Worm (Caenorhabditis elegans): ENCODE measurements around the gene srv-12.

- TF ChIP-seq pes-1 (GFP tag; IDR thresholded peaks at IDR 0.05) (no peak), hmbx-1 (tag; optimal IDR thresholded peaks at IDR 0.05) (no peak), hnd-1 (tag; optimal IDR thresholded peaks at IDR 0.05) (no peak)
Observed at ce11 chrIV:10096881-10097280, 43.4 kb upstream of the srv-12 start, which contains the start of gene dis-3.

All from whole organism, early embryonic.